Fruit fly (Drosophila melanogaster): ENCODE results near the gene CG3631.
A peak's percentile ranks its signal among the peaks of the same experiment; 100 is the strongest.

The CG3631 gene

dm6 chr3R:14878145-14878544 is 1.1 kb upstream of the CG3631 start (continued):
- TF ChIP-seq Fer3 (tag; optimal IDR thresholded peaks at IDR 0.05) (peak; percentile 29), lab (GFP tag; optimal IDR thresholded peaks at IDR 0.05) (peak; percentile 59), abd-A (tag; optimal IDR thresholded peaks at IDR 0.05) (peak; percentile 70), row (GFP tag; IDR thresholded peaks at IDR 0.05) (peak; percentile 42; the same call in 2 of the 3 replicates), caup (GFP tag; optimal IDR thresholded peaks at IDR 0.05; ENCODE audit: severe bottlenecking) (peak; percentile 8), pzg (GFP tag; optimal IDR thresholded peaks at IDR 0.05) (no peak), lilli (GFP tag; optimal IDR thresholded peaks at IDR 0.05) (peak; percentile 14), sens (GFP tag) (peak; percentile 63), Hr51 (GFP tag; optimal IDR thresholded peaks at IDR 0.05) (peak in 1 of 2 experiments; percentile 25), CG10147 (GFP tag; optimal IDR thresholded peaks at IDR 0.05) (peak; percentile 34), ranshi (GFP tag; IDR thresholded peaks at IDR 0.05) (peak; percentile 4; the same call in 1 of the 2 replicates), CG10543 (GFP tag; optimal IDR thresholded peaks at IDR 0.05) (peak; percentile 16), CG18599 (GFP tag; optimal IDR thresholded peaks at IDR 0.05) (peak; percentile 66), gro (GFP tag; optimal IDR thresholded peaks at IDR 0.05) (peak; percentile 39), scrt (GFP tag; optimal IDR thresholded peaks at IDR 0.05) (peak; percentile 42), Meics (GFP tag; optimal IDR thresholded peaks at IDR 0.05) (peak; percentile 40), Pdp1 (GFP tag; optimal IDR thresholded peaks at IDR 0.05) (peak; percentile 9 to 57), CG13296 (GFP tag; optimal IDR thresholded peaks at IDR 0.05) (peak; percentile 19), Rfx (GFP tag; IDR thresholded peaks at IDR 0.05) (0 out of 2 replicates have a peak, but pooled peaks have one; percentile 23), CG2120 (GFP tag; optimal IDR thresholded peaks at IDR 0.05) (peak; percentile 45), Ptx1 (GFP tag; IDR thresholded peaks at IDR 0.05) (0 out of 2 replicates have a peak, but pooled peaks have one; percentile 5), CG6854 (GFP tag; optimal IDR thresholded peaks at IDR 0.05) (no peak), CG12769 (tag; optimal IDR thresholded peaks at IDR 0.05) (peak; percentile 4), NfI (GFP tag; optimal IDR thresholded peaks at IDR 0.05) (peak; percentile 21), fd64A (GFP tag; optimal IDR thresholded peaks at IDR 0.05) (no peak), CG2678 (tag; optimal IDR thresholded peaks at IDR 0.05) (peak; percentile 54), CG15514 (GFP tag; optimal IDR thresholded peaks at IDR 0.05) (peak; percentile 17), Nf-YA (GFP tag; IDR thresholded peaks at IDR 0.05) (no peak), Fer1 (GFP tag; optimal IDR thresholded peaks at IDR 0.05) (peak; percentile 38), Dbx (GFP tag; IDR thresholded peaks at IDR 0.05) (no peak), dysf (GFP tag; IDR thresholded peaks at IDR 0.05) (peak; percentile 29; the same call in 2 of the 3 replicates), CTCF (GFP tag; optimal IDR thresholded peaks at IDR 0.05) (no peak), CG7839 (tag; optimal IDR thresholded peaks at IDR 0.05) (peak; percentile 27), gem (tag; optimal IDR thresholded peaks at IDR 0.05) (peak; percentile 38), vnd (GFP tag; IDR thresholded peaks at IDR 0.05; ENCODE audit: partially characterized antibody) (no peak), CG13424 (tag; optimal IDR thresholded peaks at IDR 0.05) (peak; percentile 20)

- TF ChIP-seq Ets65A (GFP tag) (peak; percentile 90), CG7372 (GFP tag; IDR thresholded peaks at IDR 0.05) (0 out of 2 replicates have a peak, but pooled peaks have one; percentile 18), pros (GFP tag; optimal IDR thresholded peaks at IDR 0.05) (no peak)
These were observed 1.6 kb downstream of the CG3631 start for dm6 chr3R:14880861-14881260.
